Worm (Caenorhabditis elegans): ENCODE results near the gene Y37E11AL.3.

- TF ChIP-seq him-1 (tag; optimal IDR thresholded peaks at IDR 0.05): no peak
- no peak for TF ChIP-seq dao-5 (tag; optimal IDR thresholded peaks at IDR 0.05)
These were observed 40.5 kb upstream of the Y37E11AL.3 start for ce11 chrIV:3654214-3654613.

Data from whole organism, L4/young adult.